Worm (Caenorhabditis elegans) whole organism, young adult: ENCODE measurements around the gene ZC262.13.

Source experiments
- B0336.3 ChIP-seq: fragments of 200-800 bp; sonication (Bioruptor generic); IDR thresholded peaks from 2 replicates; pipeline ENCODE4 v1.3.6; 2022; ENCODE audit warnings: missing genetic modification characterization, missing compliant biosample characterization
- C06A6.2 ChIP-seq: fragments of 200-800 bp; sonication (Bioruptor generic); conservative IDR thresholded peaks from 2 replicates; pipeline ENCODE4 v1.3.6; 2022; ENCODE audit warnings: missing genetic modification characterization, missing compliant biosample characterization
- F22D6.2 ChIP-seq: sonication (generic microtip); optimal IDR thresholded peaks from 2 replicates; lab custom pipeline; 2016; ENCODE audit warnings: mild to moderate bottlenecking, missing genetic modification characterization, missing compliant biosample characterization
- F33H1.4 ChIP-seq: fragments of 200-800 bp; sonication (Bioruptor generic); IDR thresholded peaks from 2 replicates; pipeline ENCODE4 v1.3.6; 2022; ENCODE audit warnings: missing genetic modification reagents, missing genetic modification characterization, missing compliant biosample characterization
- F57A8.1 ChIP-seq: fragments of 200-800 bp; sonication (Bioruptor generic); optimal IDR thresholded peaks from 2 replicates; lab custom pipeline; 2018; ENCODE audit warnings: mild to moderate bottlenecking, missing genetic modification characterization, moderate library complexity, missing compliant biosample characterization
- K12H6.12 ChIP-seq: fragments of 200-800 bp; sonication (Bioruptor generic); optimal IDR thresholded peaks from 2 replicates; lab custom pipeline; 2018; ENCODE audit warnings: mild to moderate bottlenecking, missing genetic modification characterization, missing compliant biosample characterization
- Y53F4B.3 ChIP-seq: fragments of 200-800 bp; sonication (Bioruptor generic); IDR thresholded peaks from 2 replicates; pipeline ENCODE4 v1.3.6; 2022; ENCODE audit warnings: missing genetic modification reagents, missing genetic modification characterization, missing compliant biosample characterization
- Y79H2A.3 ChIP-seq: fragments of 200-800 bp; sonication (Bioruptor generic); conservative IDR thresholded peaks from 2 replicates; pipeline ENCODE4 v1.3.6; 2022; ENCODE audit warnings: missing genetic modification reagents, missing genetic modification characterization, missing compliant biosample characterization
- Y95B8A.8 ChIP-seq: fragments of 200-800 bp; sonication (Bioruptor generic); IDR thresholded peaks from 2 replicates; pipeline ENCODE4 v1.3.6; 2022; ENCODE audit warnings: missing genetic modification reagents, missing genetic modification characterization, missing compliant biosample characterization
- akir-1 ChIP-seq: fragments of 200-800 bp; sonication (Bioruptor generic); optimal IDR thresholded peaks from 2 replicates; lab custom pipeline; 2018; ENCODE audit warnings: mild to moderate bottlenecking, missing genetic modification characterization, moderate library complexity, missing compliant biosample characterization
- ama-1 ChIP-seq, 3 experiments: fragments of 150-350 bp in 1 of 3; sonication (generic microtip) in 2 of 3; optimal IDR thresholded peaks; 2 replicates each; lab custom pipeline; 2014 to 2018; ENCODE audit warnings: missing biosample characterization in 2 of 3, missing genetic modification characterization in 2 of 3, missing genetic modification reagents in 2 of 3
- attf-5 ChIP-seq: fragments of 200-800 bp; sonication (Bioruptor generic); optimal IDR thresholded peaks from 2 replicates; lab custom pipeline; 2018; ENCODE audit warnings: mild to moderate bottlenecking, missing genetic modification characterization, missing compliant biosample characterization
- ccch-3 ChIP-seq: fragments of 200-800 bp; sonication (Bioruptor generic); optimal IDR thresholded peaks from 2 replicates; lab custom pipeline; 2018; ENCODE audit warnings: mild to moderate bottlenecking, missing genetic modification characterization, missing compliant biosample characterization
- cebp-1 ChIP-seq, 2 experiments: fragments of 200-800 bp in 1 of 2; sonication (Bioruptor generic) in 1 of 2; sonication (generic microtip) in 1 of 2; IDR thresholded peaks in 1 of 2; optimal IDR thresholded peaks in 1 of 2; 2 replicates each; pipeline versions ENCODE4 v1.3.6 to Lab custom; 2017 to 2022; ENCODE audit warnings: missing compliant biosample characterization in 2 of 2, missing genetic modification characterization in 2 of 2, mild to moderate bottlenecking in 1 of 2, missing genetic modification reagents in 1 of 2, moderate library complexity in 1 of 2
- ceh-58 ChIP-seq: fragments of 200-800 bp; sonication (Bioruptor generic); IDR thresholded peaks from 2 replicates; pipeline ENCODE4 v1.3.6; 2022; ENCODE audit warnings: missing genetic modification characterization, missing compliant biosample characterization
- dox-1 ChIP-seq: fragments of 200-800 bp; sonication (Bioruptor generic); IDR thresholded peaks from 2 replicates; pipeline ENCODE4 v1.3.6; 2022; ENCODE audit warnings: missing genetic modification reagents, missing genetic modification characterization, missing compliant biosample characterization
- dpff-1 ChIP-seq: sonication (generic microtip); optimal IDR thresholded peaks from 2 replicates; lab custom pipeline; 2017; ENCODE audit warnings: mild to moderate bottlenecking, missing genetic modification characterization, missing compliant biosample characterization
- dpl-1 ChIP-seq: fragments of 150-350 bp; optimal IDR thresholded peaks from 2 replicates; lab custom pipeline; 2014; ENCODE audit warnings: missing biosample characterization, missing genetic modification reagents, missing genetic modification characterization
- efl-1 ChIP-seq: fragments of 150-350 bp; optimal IDR thresholded peaks from 2 replicates; lab custom pipeline; 2014; ENCODE audit warnings: missing biosample characterization, missing genetic modification reagents, missing genetic modification characterization
- egrh-3 ChIP-seq: fragments of 200-800 bp; sonication (Bioruptor generic); IDR thresholded peaks from 2 replicates; pipeline ENCODE4 v1.3.6; 2022; ENCODE audit warnings: missing genetic modification reagents, missing genetic modification characterization, missing compliant biosample characterization
- ets-4 ChIP-seq: fragments of 200-800 bp; sonication (Bioruptor generic); optimal IDR thresholded peaks from 2 replicates; lab custom pipeline; 2018; ENCODE audit warnings: mild to moderate bottlenecking, missing genetic modification characterization, missing compliant biosample characterization
- fkh-3 ChIP-seq: sonication (generic microtip); optimal IDR thresholded peaks from 2 replicates; lab custom pipeline; 2016; ENCODE audit warnings: mild to moderate bottlenecking, missing genetic modification characterization, missing compliant biosample characterization
- hmg-1.2 ChIP-seq: fragments of 200-800 bp; sonication (Bioruptor generic); IDR thresholded peaks from 2 replicates; pipeline ENCODE4 v1.3.6; 2022; ENCODE audit warnings: missing genetic modification reagents, missing genetic modification characterization, missing compliant biosample characterization
- hmg-20 ChIP-seq: fragments of 200-800 bp; sonication (Bioruptor generic); IDR thresholded peaks from 2 replicates; pipeline ENCODE4 v1.3.6; 2022; ENCODE audit warnings: missing genetic modification reagents, missing genetic modification characterization, missing compliant biosample characterization
- let-607 ChIP-seq, 2 experiments: fragments of 200-800 bp in 1 of 2; sonication (Bioruptor generic) in 1 of 2; sonication (generic microtip) in 1 of 2; optimal IDR thresholded peaks; 2 replicates each; lab custom pipeline; 2016 to 2018; ENCODE audit warnings: mild to moderate bottlenecking in 2 of 2, missing compliant biosample characterization in 2 of 2, missing genetic modification characterization in 2 of 2, moderate library complexity in 2 of 2, missing genotype in 1 of 2
- lin-35 ChIP-seq, 3 experiments: fragments of 150-350 bp in 2 of 3; sonication (generic microtip) in 1 of 3; optimal IDR thresholded peaks; 2 replicates each; lab custom pipeline; 2014 to 2018; ENCODE audit warnings: missing biosample characterization in 3 of 3, missing genetic modification characterization in 3 of 3, missing genetic modification reagents in 3 of 3
- lin-40 ChIP-seq: sonication (generic microtip); optimal IDR thresholded peaks from 2 replicates; lab custom pipeline; 2016; ENCODE audit warnings: missing genetic modification characterization, mild to moderate bottlenecking, missing compliant biosample characterization, missing genotype, missing genetic modification reagents
- lin-54 ChIP-seq: fragments of 200-800 bp; sonication (Bioruptor generic); optimal IDR thresholded peaks from 2 replicates; lab custom pipeline; 2018; ENCODE audit warnings: mild to moderate bottlenecking, missing genetic modification characterization, missing compliant biosample characterization
- lir-1 ChIP-seq: fragments of 200-800 bp; sonication (Bioruptor generic); conservative IDR thresholded peaks from 2 replicates; pipeline ENCODE4 v1.3.6; 2022; ENCODE audit warnings: missing genetic modification reagents, missing genetic modification characterization, missing compliant biosample characterization
- lsl-1 ChIP-seq: fragments of 200-800 bp; sonication (Bioruptor generic); optimal IDR thresholded peaks from 2 replicates; lab custom pipeline; 2018; ENCODE audit warnings: mild to moderate bottlenecking, missing genetic modification characterization, moderate library complexity, missing compliant biosample characterization
- lsy-27 ChIP-seq: sonication (generic microtip); optimal IDR thresholded peaks from 2 replicates; lab custom pipeline; 2017; ENCODE audit warnings: missing genetic modification characterization, mild to moderate bottlenecking, missing compliant biosample characterization, antibody characterized with exemption, missing genotype, borderline replicate concordance; ENCODE audit not compliant: insufficient read depth
- madf-6 ChIP-seq: fragments of 200-800 bp; sonication (Bioruptor generic); IDR thresholded peaks from 2 replicates; pipeline ENCODE4 v1.3.6; 2022; ENCODE audit warnings: missing genetic modification reagents, missing genetic modification characterization, missing compliant biosample characterization
- nhr-27 ChIP-seq: fragments of 200-800 bp; sonication (Bioruptor generic); optimal IDR thresholded peaks from 2 replicates; lab custom pipeline; 2018; ENCODE audit warnings: mild to moderate bottlenecking, missing genetic modification characterization, moderate library complexity, missing compliant biosample characterization
- nhr-90 ChIP-seq: sonication (generic microtip); optimal IDR thresholded peaks from 2 replicates; lab custom pipeline; 2016; ENCODE audit warnings: missing genotype, mild to moderate bottlenecking, missing genetic modification characterization, missing compliant biosample characterization
- pbrm-1 ChIP-seq: fragments of 200-800 bp; sonication (Bioruptor generic); IDR thresholded peaks from 2 replicates; pipeline ENCODE4 v1.3.6; 2022; ENCODE audit warnings: missing genetic modification reagents, missing genetic modification characterization, missing compliant biosample characterization
- rec-8 ChIP-seq, 2 experiments: sonication (generic microtip); optimal IDR thresholded peaks; 2 replicates each; lab custom pipeline; 2016; ENCODE audit warnings: mild to moderate bottlenecking in 2 of 2, missing genetic modification characterization in 2 of 2, missing genetic modification reagents in 2 of 2, missing genotype in 2 of 2, missing biosample characterization in 1 of 2, missing compliant biosample characterization in 1 of 2, moderate library complexity in 1 of 2
- sdz-38 ChIP-seq: sonication (generic microtip); optimal IDR thresholded peaks from 2 replicates; lab custom pipeline; 2016; ENCODE audit warnings: missing genotype, missing genetic modification characterization, missing compliant biosample characterization
- snpc-1.3 ChIP-seq: sonication (generic microtip); optimal IDR thresholded peaks from 2 replicates; lab custom pipeline; 2017; ENCODE audit warnings: missing genetic modification characterization, mild to moderate bottlenecking, missing compliant biosample characterization, antibody characterized with exemption, moderate library complexity, missing genotype, missing genetic modification reagents; ENCODE audit not compliant: insufficient read depth
- tbp1 ChIP-seq: fragments of 200-800 bp; sonication (Bioruptor generic); optimal IDR thresholded peaks from 2 replicates; lab custom pipeline; 2018; ENCODE audit warnings: mild to moderate bottlenecking, missing genetic modification characterization, missing compliant biosample characterization
- tbx-9 ChIP-seq: sonication (generic microtip); optimal IDR thresholded peaks from 2 replicates; lab custom pipeline; 2016; ENCODE audit warnings: borderline replicate concordance, missing genetic modification characterization, inconsistent platforms, missing compliant biosample characterization
- xnd-1 ChIP-seq: sonication (generic microtip); optimal IDR thresholded peaks from 2 replicates; lab custom pipeline; 2016; ENCODE audit warnings: missing genotype, missing genetic modification reagents, missing genetic modification characterization, missing compliant biosample characterization
- zfh-2 ChIP-seq: fragments of 200-800 bp; sonication (Bioruptor generic); conservative IDR thresholded peaks from 2 replicates; pipeline ENCODE4 v1.3.6; 2022; ENCODE audit warnings: missing genetic modification reagents, missing genetic modification characterization, missing compliant biosample characterization
- ztf-22 ChIP-seq: fragments of 200-800 bp; sonication (Bioruptor generic); optimal IDR thresholded peaks from 2 replicates; lab custom pipeline; 2018; ENCODE audit warnings: mild to moderate bottlenecking, missing genetic modification characterization, moderate library complexity, missing compliant biosample characterization
- ztf-26 ChIP-seq: sonication (generic microtip); optimal IDR thresholded peaks from 2 replicates; lab custom pipeline; 2017; ENCODE audit warnings: missing genetic modification characterization, missing compliant biosample characterization

ZC262.13 gene

DNA sequence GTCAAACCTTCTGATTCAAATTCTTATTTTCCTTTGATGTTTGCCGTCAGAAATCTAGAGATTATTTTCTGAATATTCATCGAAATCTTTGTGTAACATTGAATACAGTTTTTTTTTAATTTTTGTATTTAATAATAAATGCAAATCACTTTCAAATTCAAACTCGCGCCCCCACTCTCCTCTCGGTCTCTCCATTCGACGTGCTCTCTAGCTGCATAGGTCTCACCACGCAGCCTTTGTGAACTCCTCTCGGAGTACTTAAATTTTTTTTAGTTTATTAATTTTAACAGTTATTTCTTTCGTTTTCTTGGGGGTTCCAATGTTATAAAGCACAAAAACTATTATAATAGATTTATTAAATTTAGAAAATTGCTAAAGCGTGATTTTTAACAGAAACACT, 44.2 kb downstream of the ZC262.13 start:
- TF ChIP-seq snpc-1.3 (tag; lab: Kevin White, UChicago) (peak; percentile 54), lsl-1 (GFP tag; lab: Kevin White, UChicago) (peak; percentile 38), rec-8 (tag; optimal IDR thresholded peaks at IDR 0.05; lab: Kevin White, UChicago) (no peak), ama-1 (optimal IDR thresholded peaks at IDR 0.05; lab: Kevin White, UChicago) (no peak), ama-1 (GFP tag; optimal IDR thresholded peaks at IDR 0.05; lab: Kevin White, UChicago) (no peak), F33H1.4 (GFP tag; lab: Robert Waterston, UW) (peak; percentile 69), efl-1 (peak; percentile 60), hmg-1.2 (GFP tag; lab: Robert Waterston, UW) (peak; percentile 71), madf-6 (GFP tag; lab: Robert Waterston, UW) (peak; percentile 28; the same call in 1 of the 2 replicates), lin-54 (peak; percentile 64)

- no peak for TF ChIP-seq ccch-3 (GFP tag; lab: Kevin White, UChicago)
- TF ChIP-seq efl-1, result no peak
- no peak for TF ChIP-seq nhr-27 (tag; lab: Kevin White, UChicago)
- peak; percentile 66; the same call in 1 of the 2 replicates for TF ChIP-seq hmg-1.2 (GFP tag; lab: Robert Waterston, UW)
- no peak for TF ChIP-seq zfh-2
- no peak for TF ChIP-seq egrh-3 (GFP tag; lab: Robert Waterston, UW)
- TF ChIP-seq nhr-90 (tag; lab: Kevin White, UChicago), result no peak
- no peak for TF ChIP-seq B0336.3 (GFP tag; lab: Robert Waterston, UW)
- TF ChIP-seq lin-35 (GFP tag; optimal IDR thresholded peaks at IDR 0.05; lab: Kevin White, UChicago), result no peak
- no peak for TF ChIP-seq cebp-1 (GFP tag; IDR thresholded peaks at IDR 0.05; lab: Robert Waterston, UW)
- peak; percentile 68 for TF ChIP-seq cebp-1 (tag; optimal IDR thresholded peaks at IDR 0.05; lab: Kevin White, UChicago)
- no peak for TF ChIP-seq fkh-3 (tag; lab: Kevin White, UChicago)
- TF ChIP-seq hmg-20 (GFP tag; lab: Robert Waterston, UW), result no peak
- peak; percentile 73 for TF ChIP-seq lin-40 (tag; lab: Kevin White, UChicago)
- TF ChIP-seq lin-54, result no peak
- TF ChIP-seq tbx-9 (tag; lab: Kevin White, UChicago), result no peak
- TF ChIP-seq pbrm-1, result no peak
- TF ChIP-seq F22D6.2 (tag; lab: Kevin White, UChicago), result no peak
- no peak for TF ChIP-seq Y53F4B.3 (GFP tag; lab: Robert Waterston, UW)
- TF ChIP-seq attf-5, result peak; percentile 4
- no peak for TF ChIP-seq dox-1 (GFP tag; lab: Robert Waterston, UW)
- no peak for TF ChIP-seq K12H6.12 (tag; lab: Kevin White, UChicago)
- TF ChIP-seq sdz-38, result no peak
- TF ChIP-seq dpl-1 (GFP tag; lab: Kevin White, UChicago), result no peak
- no peak for TF ChIP-seq ceh-58 (GFP tag; lab: Robert Waterston, UW)
- TF ChIP-seq ztf-22, result no peak
- no peak for TF ChIP-seq lsy-27
- TF ChIP-seq Y79H2A.3 (GFP tag; lab: Robert Waterston, UW), result no peak
- TF ChIP-seq madf-6 (GFP tag; lab: Robert Waterston, UW), result no peak
- TF ChIP-seq akir-1 (GFP tag; lab: Kevin White, UChicago), result no peak
- no peak for TF ChIP-seq rec-8 (tag; optimal IDR thresholded peaks at IDR 0.05; lab: Kevin White, UChicago)
- TF ChIP-seq let-607 (tag; optimal IDR thresholded peaks at IDR 0.05; lab: Kevin White, UChicago), result peak in 1 of 2 experiments; percentile 2
- no peak for TF ChIP-seq lir-1 (GFP tag; lab: Robert Waterston, UW)
- TF ChIP-seq dpff-1 (tag; lab: Kevin White, UChicago), result no peak
- TF ChIP-seq ztf-26, result peak; percentile 24
- TF ChIP-seq xnd-1, result no peak
- no peak for TF ChIP-seq C06A6.2
- TF ChIP-seq tbp1, result no peak
- no peak for TF ChIP-seq ets-4 (GFP tag; lab: Kevin White, UChicago)
- no peak for TF ChIP-seq Y95B8A.8 (GFP tag; lab: Robert Waterston, UW)
- no peak for TF ChIP-seq F57A8.1 (GFP tag; lab: Kevin White, UChicago)
These were observed 44.8 kb downstream of the ZC262.13 start for ce11 chrIII:8370846-8371257.
